Fruit fly (Drosophila melanogaster): ENCODE data around the gene Hsp26.

Gene Hsp26

dm6 chr3L:9398435-9398981 lies 21.3 kb upstream of the Hsp26 start (continued):
- TF ChIP-seq prd (optimal IDR thresholded peaks at IDR 0.05) (no peak), prd (GFP tag; IDR thresholded peaks at IDR 0.05) (peak; percentile 31; the same call in 1 of the 3 replicates), Drgx (GFP tag; IDR thresholded peaks at IDR 0.05) (peak; percentile 42; the same call in 1 of the 2 replicates), CG10654 (GFP tag; optimal IDR thresholded peaks at IDR 0.05) (peak; percentile 1), crol (GFP tag; IDR thresholded peaks at IDR 0.05) (peak; percentile 69), CG32532 (GFP tag; IDR thresholded peaks at IDR 0.05) (peak; percentile 37), sug (tag; optimal IDR thresholded peaks at IDR 0.05) (peak; percentile 30), Atf6 (GFP tag; IDR thresholded peaks at IDR 0.05) (0 out of 2 replicates have a peak, but pooled peaks have one; percentile 21), bcd (GFP tag; optimal IDR thresholded peaks at IDR 0.05) (peak; percentile 15), dmrt99B (tag; optimal IDR thresholded peaks at IDR 0.05) (peak; percentile 9), CG7928 (GFP tag; optimal IDR thresholded peaks at IDR 0.05) (no peak), CG4424 (GFP tag; optimal IDR thresholded peaks at IDR 0.05) (peak; percentile 25), CG2712 (tag; optimal IDR thresholded peaks at IDR 0.05) (peak; percentile 12), CG13296 (GFP tag; optimal IDR thresholded peaks at IDR 0.05) (no peak), CG9727 (GFP tag; optimal IDR thresholded peaks at IDR 0.05) (peak; percentile 6), CG6175 (GFP tag; IDR thresholded peaks at IDR 0.05) (peak; percentile 38; the same call in 1 of the 3 replicates), Max (GFP tag; optimal IDR thresholded peaks at IDR 0.05) (no peak), CG17328 (GFP tag; IDR thresholded peaks at IDR 0.05) (no peak), CG10274 (GFP tag; optimal IDR thresholded peaks at IDR 0.05) (peak; percentile 35), caup (GFP tag; optimal IDR thresholded peaks at IDR 0.05; ENCODE audit: severe bottlenecking) (no peak), Pdp1 (GFP tag; optimal IDR thresholded peaks at IDR 0.05) (no peak), CG18476 (GFP tag; optimal IDR thresholded peaks at IDR 0.05) (no peak), dysf (GFP tag; IDR thresholded peaks at IDR 0.05) (peak; percentile 40; the same call in 1 of the 3 replicates), Med (GFP tag) (no peak), CG31388 (GFP tag; optimal IDR thresholded peaks at IDR 0.05) (no peak), Trl (optimal IDR thresholded peaks at IDR 0.05) (peak; percentile 14 to 17), Trl (GFP tag; optimal IDR thresholded peaks at IDR 0.05) (no peak), CG18619 (GFP tag; optimal IDR thresholded peaks at IDR 0.05) (no peak), CG7357 (GFP tag; IDR thresholded peaks at IDR 0.05) (peak; percentile 39; the same call in 1 of the 3 replicates), slbo (GFP tag; IDR thresholded peaks at IDR 0.05) (0 out of 2 replicates have a peak, but pooled peaks have one; percentile 20), CG6813 (GFP tag; optimal IDR thresholded peaks at IDR 0.05) (no peak), sd (tag; optimal IDR thresholded peaks at IDR 0.05) (peak; percentile 30), Gug (GFP tag; IDR thresholded peaks at IDR 0.05) (0 out of 4 replicates have a peak, but pooled peaks have one; percentile 18), E2f1 (GFP tag; IDR thresholded peaks at IDR 0.05) (no peak), stwl (tag; optimal IDR thresholded peaks at IDR 0.05) (no peak), al (GFP tag; IDR thresholded peaks at IDR 0.05) (no peak), CG2199 (GFP tag; IDR thresholded peaks at IDR 0.05) (0 out of 3 replicates have a peak, but pooled peaks have one; percentile 45), CG7839 (tag; optimal IDR thresholded peaks at IDR 0.05) (peak; percentile 13), CG12236 (GFP tag; optimal IDR thresholded peaks at IDR 0.05) (no peak), D19A (tag; optimal IDR thresholded peaks at IDR 0.05) (peak; percentile 85), CG13287 (GFP tag; IDR thresholded peaks at IDR 0.05; ENCODE audit: partially characterized antibody) (no peak), pzg (GFP tag; optimal IDR thresholded peaks at IDR 0.05) (no peak), phol (tag; optimal IDR thresholded peaks at IDR 0.05) (peak; percentile 4)
